Worm (Caenorhabditis elegans) whole organism, L4/young adult: ENCODE measurements around the gene Y81G3A.6.
"Not testable (repeated sequence)": the region's sequence is repeated elsewhere in the genome, so short reads cannot be mapped to it uniquely, and the experiment has no call there.

ENCODE experiments used
- W03F9.2 ChIP-seq: fragments of 150-350 bp; optimal IDR thresholded peaks from 2 replicates; lab custom pipeline; 2014; ENCODE audit warnings: missing biosample characterization, missing genetic modification characterization
- dao-5 ChIP-seq: sonication (generic microtip); optimal IDR thresholded peaks from 2 replicates; lab custom pipeline; 2016; ENCODE audit warnings: missing genotype, missing genetic modification characterization, moderate library complexity, missing compliant biosample characterization
- him-1 ChIP-seq: sonication (generic microtip); optimal IDR thresholded peaks from 2 replicates; lab custom pipeline; 2016; ENCODE audit warnings: missing genotype, missing genetic modification reagents, missing genetic modification characterization, missing compliant biosample characterization

The Y81G3A.6 gene

DNA sequence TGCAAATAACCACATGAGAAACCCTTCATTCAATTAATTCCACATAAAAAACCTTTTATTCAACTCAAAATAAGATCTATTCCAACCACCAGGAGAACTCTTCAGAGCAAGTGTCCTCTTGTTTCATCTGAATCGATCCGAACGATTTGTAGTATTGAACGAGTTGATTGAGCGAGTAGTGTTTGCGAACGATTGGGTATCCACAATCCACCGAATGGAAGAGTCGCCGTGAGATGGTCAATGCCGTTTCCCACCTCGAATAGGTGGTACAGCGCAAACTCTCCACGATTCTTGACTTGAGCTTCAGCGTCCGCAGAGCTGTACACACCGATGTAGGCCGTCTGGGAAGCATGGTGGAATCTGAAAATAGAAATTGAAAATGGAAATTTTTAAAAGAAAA lies at the start of gene Y81G3A.6:
Y81G3A.6 (minus strand) TSS at position 101 of the 400 bp plus-strand sequence.
- not testable (repeated sequence) for TF ChIP-seq dao-5, him-1, W03F9.2 (tag; lab: Kevin White, UChicago)

DNA sequence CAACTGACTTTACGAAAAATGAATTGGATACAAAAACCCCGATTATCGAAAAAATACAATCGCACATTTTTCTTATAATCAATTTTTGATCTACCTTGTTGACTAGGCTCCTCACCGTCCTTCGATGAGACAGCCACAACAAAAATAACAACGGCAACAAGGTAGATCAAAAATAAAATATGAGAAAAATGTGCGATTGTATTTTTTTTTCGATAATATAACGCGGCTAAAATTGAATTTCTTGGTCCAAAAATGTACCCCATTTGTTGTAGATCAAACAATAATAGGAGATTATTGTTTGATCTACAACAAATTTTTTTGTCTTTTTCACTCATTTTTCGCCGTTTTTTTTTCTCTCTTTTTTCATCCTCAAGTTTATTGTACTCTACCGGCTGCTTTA lies 48.3 kb upstream of the Y81G3A.6 start:
- TF ChIP-seq him-1 (tag; lab: Kevin White, UChicago) (no peak), dao-5 (tag; lab: Kevin White, UChicago) (no peak), W03F9.2 (tag; lab: Kevin White, UChicago) (no peak)

DNA sequence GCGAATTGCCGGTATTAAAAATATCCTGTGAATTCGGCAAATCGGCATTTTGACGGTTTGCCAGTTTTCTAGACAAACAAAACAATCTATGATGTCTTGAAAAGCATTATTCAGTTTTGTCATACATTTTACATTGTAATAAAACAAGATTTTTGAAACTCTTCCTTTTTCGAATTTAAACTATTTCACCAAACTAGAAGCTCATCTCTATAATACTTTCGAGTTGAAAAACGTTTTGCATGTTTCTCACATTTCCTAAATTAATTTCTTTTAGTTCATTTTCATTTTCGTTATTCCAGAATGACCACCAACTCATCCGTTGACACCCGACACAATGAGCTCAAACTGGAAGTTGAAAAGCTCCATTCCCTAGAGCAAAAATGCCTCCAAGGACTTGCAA lies 47.3 kb upstream of the Y81G3A.6 start, which contains the start of gene F29C12.6:
F29C12.6 (plus strand) TSS at position 301 of the 400 bp plus-strand sequence.
- TF ChIP-seq dao-5 (tag; lab: Kevin White, UChicago) (no peak), him-1 (tag; lab: Kevin White, UChicago) (no peak), W03F9.2 (tag; lab: Kevin White, UChicago) (no peak)

DNA sequence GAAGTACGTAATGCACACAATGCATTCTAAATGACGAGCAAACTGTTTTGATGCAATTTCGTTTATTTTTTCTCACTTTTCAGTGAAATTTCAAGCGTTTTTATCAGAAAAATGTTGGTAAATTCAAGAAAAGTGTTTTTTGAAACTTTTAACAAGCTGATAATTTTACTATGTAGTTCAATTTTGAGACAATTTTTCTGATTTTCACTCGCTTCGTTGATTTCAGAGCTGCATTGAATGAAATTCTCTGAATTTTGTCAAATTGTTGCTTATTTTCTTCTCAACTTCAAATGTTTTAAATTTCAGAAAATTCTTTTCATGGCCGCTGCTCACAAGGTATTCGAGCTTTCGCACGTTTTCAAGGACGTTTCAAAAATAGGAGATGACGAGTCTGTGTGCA lies 40.4 kb upstream of the Y81G3A.6 start, which contains the start of gene bath-45:
bath-45 (plus strand) TSS at position 301 of the 400 bp plus-strand sequence.
- TF ChIP-seq W03F9.2 (tag; lab: Kevin White, UChicago) (no peak), dao-5 (tag; lab: Kevin White, UChicago) (no peak)

DNA sequence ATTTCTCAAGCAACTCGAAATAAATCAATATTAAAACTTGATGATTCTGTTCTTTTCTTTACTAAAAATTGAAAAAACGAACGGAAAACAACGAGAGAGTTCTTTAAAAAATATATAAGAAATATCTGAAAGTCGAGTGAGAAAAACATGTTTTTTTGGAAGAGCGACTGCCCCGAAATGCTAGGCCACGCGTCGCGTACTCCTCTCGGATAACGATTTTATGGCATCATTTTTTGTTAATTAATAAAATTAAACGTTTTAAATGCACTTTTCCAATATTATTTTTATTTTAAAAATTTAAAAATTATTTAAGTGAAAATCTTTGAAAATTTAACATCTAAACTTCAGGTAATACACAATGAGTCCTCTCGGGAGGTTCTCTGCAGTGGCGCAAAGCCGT lies 34.8 kb upstream of the Y81G3A.6 start, which contains the start of gene gfm-1:
gfm-1 (plus strand) TSS at position 349 of the 400 bp plus-strand sequence.
- TF ChIP-seq him-1 (tag; lab: Kevin White, UChicago): no peak
- TF ChIP-seq dao-5 (tag; lab: Kevin White, UChicago): no peak
- TF ChIP-seq W03F9.2 (tag; lab: Kevin White, UChicago): peak; percentile 82

DNA sequence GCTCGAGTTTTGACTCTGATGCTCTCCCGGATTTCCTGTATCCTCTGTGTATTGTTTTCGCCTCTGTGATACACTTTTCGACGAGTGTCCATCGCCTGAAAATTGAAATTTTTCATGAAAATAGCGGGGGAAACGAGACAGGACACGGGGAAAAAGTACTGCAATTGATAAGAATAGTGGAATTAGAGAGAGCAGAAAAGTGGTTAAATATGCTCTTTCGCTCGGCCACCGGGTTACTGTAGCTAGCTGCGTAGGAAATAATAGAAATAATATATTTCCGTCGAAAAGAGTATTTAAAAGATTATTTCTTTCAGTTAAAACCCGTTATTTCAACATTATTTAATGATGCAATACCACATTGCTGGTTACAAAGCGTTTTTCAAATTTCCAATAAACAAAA lies 34.4 kb upstream of the Y81G3A.6 start, which contains the start of gene rict-1:
rict-1 (minus strand) TSS at position 101 of the 400 bp plus-strand sequence.
- no peak for TF ChIP-seq him-1 (tag; lab: Kevin White, UChicago)
- TF ChIP-seq dao-5 (tag; lab: Kevin White, UChicago): no peak
- TF ChIP-seq W03F9.2 (tag; lab: Kevin White, UChicago): no peak

DNA sequence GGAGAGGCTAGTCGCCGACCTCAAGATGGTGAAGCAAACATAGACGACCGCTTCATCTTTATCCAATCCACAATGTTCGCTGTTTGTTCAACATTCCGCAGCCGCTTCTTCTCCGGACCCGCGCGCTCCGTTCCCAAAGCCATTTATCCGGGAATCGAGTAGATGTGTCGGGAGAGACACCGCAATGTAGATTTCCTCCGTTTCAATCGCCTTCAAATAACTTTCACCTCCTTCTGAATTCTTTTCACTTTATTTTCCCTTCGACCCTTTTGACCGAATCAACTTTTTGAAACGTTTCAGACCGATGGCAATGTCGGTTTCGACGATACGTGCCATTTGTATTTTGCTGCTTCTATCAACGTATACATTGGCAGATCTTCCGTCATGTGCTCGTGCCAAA lies 25.4 kb upstream of the Y81G3A.6 start, which contains the start of gene pqn-32:
pqn-32 (plus strand) TSS at position 301 of the 400 bp plus-strand sequence.
- no peak for TF ChIP-seq him-1 (tag; lab: Kevin White, UChicago)
- TF ChIP-seq dao-5 (tag; lab: Kevin White, UChicago): no peak
- no peak for TF ChIP-seq W03F9.2 (tag; lab: Kevin White, UChicago)

DNA sequence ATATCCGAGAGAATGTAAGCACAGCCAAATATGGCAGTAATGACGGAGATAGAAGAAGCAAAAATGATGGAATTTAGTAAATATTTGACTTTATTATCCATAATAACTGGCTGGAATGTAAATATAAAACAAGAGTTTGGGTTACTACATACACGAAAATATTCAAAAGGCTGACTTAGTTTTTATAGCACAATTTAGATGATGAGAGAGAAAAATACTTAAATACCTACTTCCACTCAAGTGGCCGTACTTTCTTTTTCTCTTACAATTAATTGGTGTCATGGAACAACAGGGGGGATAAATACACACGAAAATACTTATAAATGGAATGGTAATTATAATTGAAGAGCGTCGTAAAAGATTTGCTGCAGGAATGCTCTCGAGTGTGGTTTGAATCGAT lies 15.9 kb upstream of the Y81G3A.6 start, which contains the start of gene col-86:
col-86 (minus strand) TSS at position 101 of the 400 bp plus-strand sequence.
- no peak for TF ChIP-seq W03F9.2 (tag; lab: Kevin White, UChicago)
- no peak for TF ChIP-seq him-1 (tag; lab: Kevin White, UChicago)
- no peak for TF ChIP-seq dao-5 (tag; lab: Kevin White, UChicago)

DNA sequence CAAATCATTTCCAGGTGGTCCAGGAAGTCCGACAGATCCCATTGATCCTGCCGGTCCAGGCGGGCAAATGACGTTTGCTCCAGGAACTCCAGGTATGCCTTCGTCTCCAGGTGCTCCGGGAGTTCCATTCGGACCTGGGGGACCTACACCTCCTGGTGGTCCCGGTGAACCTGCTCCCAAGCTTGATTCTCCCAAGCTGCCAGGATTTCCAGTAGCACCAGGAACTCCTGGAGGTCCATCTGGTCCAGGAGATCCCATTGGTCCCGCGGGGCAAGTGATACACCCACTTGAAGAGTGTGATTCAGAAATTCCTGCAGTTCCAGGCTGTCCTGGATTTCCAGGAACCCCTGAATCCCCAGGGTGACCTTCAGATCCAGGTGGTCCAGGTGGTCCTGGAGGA lies 14.0 kb upstream of the Y81G3A.6 start:
- TF ChIP-seq him-1 (tag; lab: Kevin White, UChicago) (no peak), dao-5 (tag; lab: Kevin White, UChicago) (no peak), W03F9.2 (tag; lab: Kevin White, UChicago) (no peak)

DNA sequence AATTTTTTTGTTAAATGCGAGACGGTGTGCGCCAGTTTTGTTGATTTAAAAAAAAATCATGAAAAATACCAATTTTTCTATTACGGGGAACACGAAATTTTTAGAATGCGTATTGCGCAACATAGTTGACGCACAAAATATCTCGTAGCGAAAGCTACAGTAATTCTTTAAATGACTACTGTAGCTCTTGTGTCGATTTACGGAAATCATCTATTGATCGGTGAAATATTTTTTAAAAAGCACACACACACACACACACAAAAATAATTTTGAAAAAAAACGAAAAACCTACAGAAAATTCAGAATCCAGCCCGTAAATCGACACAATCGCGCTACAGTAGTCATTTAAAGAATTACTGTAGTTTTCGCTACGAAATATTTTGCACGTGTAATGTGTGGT lies 9.6 kb upstream of the Y81G3A.6 start:
- TF ChIP-seq him-1 (tag; lab: Kevin White, UChicago) (no peak), dao-5 (tag; lab: Kevin White, UChicago) (no peak), W03F9.2 (tag; lab: Kevin White, UChicago) (no peak)

DNA sequence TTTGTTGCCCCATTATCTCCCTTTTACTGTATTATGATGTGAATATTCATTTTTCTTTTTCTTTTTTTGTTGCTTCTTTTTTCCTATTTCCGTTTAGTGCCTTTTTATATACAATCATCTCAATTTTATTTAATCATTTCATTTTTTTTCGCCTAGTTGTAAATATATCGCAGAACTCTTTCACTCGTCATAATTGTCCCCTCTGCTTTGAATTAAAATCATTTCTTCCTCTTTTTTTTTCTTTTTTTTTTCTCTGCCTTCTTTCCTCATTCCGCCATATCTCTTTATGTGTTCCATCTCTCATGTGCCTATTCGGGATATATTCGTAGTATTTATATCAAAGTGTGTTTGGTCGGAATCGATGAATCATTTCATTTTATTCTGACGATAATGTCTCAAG lies 8.8 kb upstream of the Y81G3A.6 start, which contains the start of gene Y81G3A.4:
Y81G3A.4 (plus strand) TSS at position 301 of the 400 bp plus-strand sequence.
- TF ChIP-seq dao-5 (tag; lab: Kevin White, UChicago): no peak
- no peak for TF ChIP-seq W03F9.2 (tag; lab: Kevin White, UChicago)
- no peak for TF ChIP-seq him-1 (tag; lab: Kevin White, UChicago)

DNA sequence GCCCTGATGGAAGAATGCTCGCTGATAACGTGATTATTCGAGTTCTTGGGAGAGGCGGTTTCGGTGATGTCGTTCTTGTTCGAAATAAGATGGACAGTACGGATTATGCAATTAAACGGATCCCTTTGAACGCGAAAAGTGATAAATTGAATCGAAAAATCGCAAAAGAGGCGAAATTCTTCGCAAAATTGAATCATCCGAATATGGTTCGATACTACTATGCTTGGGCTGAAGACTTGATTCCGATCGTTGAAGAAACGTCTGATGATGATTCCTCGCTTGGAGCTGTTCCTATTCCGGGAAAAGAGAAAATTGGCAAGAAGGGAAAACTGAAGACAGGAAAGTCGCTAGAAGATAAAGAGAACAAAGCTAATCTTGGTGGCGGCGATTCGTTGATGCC lies 3.6 kb upstream of the Y81G3A.6 start:
- TF ChIP-seq W03F9.2 (tag; lab: Kevin White, UChicago): no peak
- TF ChIP-seq dao-5 (tag; lab: Kevin White, UChicago): no peak
- no peak for TF ChIP-seq him-1 (tag; lab: Kevin White, UChicago)

DNA sequence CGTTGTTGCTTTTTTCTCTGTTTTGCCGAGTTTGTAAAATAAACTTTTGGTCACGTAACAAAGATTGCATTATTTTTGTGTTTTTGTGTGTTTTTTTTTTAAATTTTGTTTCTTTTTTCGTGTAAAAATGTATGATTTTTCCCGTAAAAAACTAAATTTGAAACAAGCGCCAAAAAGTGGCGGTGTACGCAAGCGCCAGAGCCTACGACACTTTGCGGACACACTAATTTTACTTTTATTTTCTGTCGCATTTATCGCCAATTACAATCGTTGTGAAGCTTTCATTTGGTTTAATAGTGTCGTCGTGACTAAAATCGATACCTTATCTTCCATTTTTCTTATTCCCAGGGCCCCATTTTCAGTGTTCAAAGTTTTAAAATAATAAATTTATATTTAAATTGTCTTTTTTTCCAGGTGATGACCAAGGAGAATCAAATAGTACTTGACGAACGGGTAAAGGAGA lies 1.5 kb upstream of the Y81G3A.6 start, which contains the start of the genes Y81G3A.1 and gcn-2:
Y81G3A.1 (minus strand) TSS at position 175 of the 463 bp plus-strand sequence.
gcn-2 (plus strand) TSS at position 413 of the 463 bp plus-strand sequence.
- TF ChIP-seq dao-5 (tag; lab: Kevin White, UChicago): no peak
- TF ChIP-seq him-1 (tag; lab: Kevin White, UChicago): no peak
- TF ChIP-seq W03F9.2 (tag; lab: Kevin White, UChicago): no peak

DNA sequence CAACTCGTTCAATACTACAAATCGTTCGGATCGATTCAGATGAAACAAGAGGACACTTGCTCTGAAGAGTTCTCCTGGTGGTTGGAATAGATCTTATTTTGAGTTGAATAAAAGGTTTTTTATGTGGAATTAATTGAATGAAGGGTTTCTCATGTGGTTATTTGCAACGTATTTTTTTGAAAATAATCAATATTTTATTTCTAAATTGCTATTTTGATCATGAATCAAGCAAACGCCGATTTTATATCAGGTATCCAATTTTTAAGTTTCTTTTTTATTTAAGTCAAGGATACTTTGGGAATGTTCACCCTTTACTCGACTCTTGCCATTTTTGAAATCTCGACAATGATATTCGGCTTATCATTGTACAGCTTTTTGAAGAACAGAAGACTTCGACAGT lies 1.7 kb downstream of the Y81G3A.6 start, which contains the start of gene Y81G3A.2:
Y81G3A.2 (plus strand) TSS at position 301 of the 400 bp plus-strand sequence.
- not testable (repeated sequence) for TF ChIP-seq him-1, dao-5, W03F9.2 (tag; lab: Kevin White, UChicago)
